Fruit fly (Drosophila melanogaster): ENCODE results near the gene Skel.
A peak's percentile ranks its signal among the peaks of the same experiment; 100 is the strongest.

Gene Skel

dm6 chr3R:10678935-10679565, 7.7 kb upstream of the Skel start:
- no peak for TF ChIP-seq Dfd (GFP tag; optimal IDR thresholded peaks at IDR 0.05)
- no peak for TF ChIP-seq pita (GFP tag; optimal IDR thresholded peaks at IDR 0.05)
- TF ChIP-seq odd (GFP tag; optimal IDR thresholded peaks at IDR 0.05), result no peak
- TF ChIP-seq CG30403 (GFP tag; optimal IDR thresholded peaks at IDR 0.05), result peak; percentile 12
- peak; percentile 25; the same call in 1 of the 2 replicates for TF ChIP-seq Ptx1 (GFP tag; IDR thresholded peaks at IDR 0.05)
- TF ChIP-seq bcd (GFP tag; optimal IDR thresholded peaks at IDR 0.05), result no peak
- TF ChIP-seq tap (tag; optimal IDR thresholded peaks at IDR 0.05), result no peak
- no peak for TF ChIP-seq CG30020 (tag; optimal IDR thresholded peaks at IDR 0.05)
- 0 out of 2 replicates have a peak, but pooled peaks have one; percentile 7 for TF ChIP-seq esg (GFP tag; conservative IDR thresholded peaks at IDR 0.05)
- TF ChIP-seq Eip74EF (GFP tag; optimal IDR thresholded peaks at IDR 0.05), result no peak
- no peak for TF ChIP-seq Scr (GFP tag; IDR thresholded peaks at IDR 0.05; ENCODE audit: partially characterized antibody)
- TF ChIP-seq salm (tag; optimal IDR thresholded peaks at IDR 0.05), result no peak
- no peak for TF ChIP-seq CG6791 (GFP tag; IDR thresholded peaks at IDR 0.05; ENCODE audit: partially characterized antibody)
- TF ChIP-seq CG4404 (GFP tag; IDR thresholded peaks at IDR 0.05), result no peak
- no peak for TF ChIP-seq Aef1 (GFP tag; IDR thresholded peaks at IDR 0.05)
- no peak for TF ChIP-seq CG12299 (tag; optimal IDR thresholded peaks at IDR 0.05)
- TF ChIP-seq CG5245 (GFP tag; optimal IDR thresholded peaks at IDR 0.05), result no peak
- TF ChIP-seq ab (GFP tag; optimal IDR thresholded peaks at IDR 0.05), result no peak
- TF ChIP-seq crc (GFP tag; optimal IDR thresholded peaks at IDR 0.05), result no peak
- TF ChIP-seq bowl (GFP tag; IDR thresholded peaks at IDR 0.05), result no peak
- TF ChIP-seq sug (tag; optimal IDR thresholded peaks at IDR 0.05), result peak; percentile 13
- no peak for TF ChIP-seq yki (optimal IDR thresholded peaks at IDR 0.05)
- TF ChIP-seq CTCF (GFP tag; optimal IDR thresholded peaks at IDR 0.05), result no peak
- peak; percentile 9 for TF ChIP-seq Meics (GFP tag; optimal IDR thresholded peaks at IDR 0.05)
- peak; percentile 21 for TF ChIP-seq CG8924 (tag; optimal IDR thresholded peaks at IDR 0.05)
- TF ChIP-seq CG12236 (GFP tag; optimal IDR thresholded peaks at IDR 0.05), result no peak
- TF ChIP-seq CG11560 (tag; IDR thresholded peaks at IDR 0.05), result no peak
- TF ChIP-seq Ada2b (GFP tag; IDR thresholded peaks at IDR 0.05), result peak; percentile 38; the same call in 1 of the 2 replicates
- no peak for TF ChIP-seq CG13775 (GFP tag; optimal IDR thresholded peaks at IDR 0.05)
- TF ChIP-seq Hr78 (GFP tag; optimal IDR thresholded peaks at IDR 0.05), result peak in 1 of 2 experiments; percentile 3
- no peak for TF ChIP-seq CG17802 (tag; optimal IDR thresholded peaks at IDR 0.05)
- TF ChIP-seq dpn (GFP tag; optimal IDR thresholded peaks at IDR 0.05), result no peak
- TF ChIP-seq Vsx1 (GFP tag; optimal IDR thresholded peaks at IDR 0.05), result no peak
- TF ChIP-seq schlank (tag; optimal IDR thresholded peaks at IDR 0.05), result no peak
- no peak for TF ChIP-seq CG13624 (GFP tag; optimal IDR thresholded peaks at IDR 0.05)
- TF ChIP-seq CG15269 (tag; optimal IDR thresholded peaks at IDR 0.05), result peak; percentile 24
- TF ChIP-seq CG3281 (GFP tag; optimal IDR thresholded peaks at IDR 0.05), result no peak
- 0 out of 3 replicates have a peak, but pooled peaks have one; percentile 26 for TF ChIP-seq ci (GFP tag; IDR thresholded peaks at IDR 0.05)
- TF ChIP-seq CG4424 (GFP tag; optimal IDR thresholded peaks at IDR 0.05), result no peak
- no peak for TF ChIP-seq abd-A (tag; optimal IDR thresholded peaks at IDR 0.05)
- TF ChIP-seq Oaz (GFP tag; IDR thresholded peaks at IDR 0.05), result no peak
- TF ChIP-seq CG2120 (GFP tag; optimal IDR thresholded peaks at IDR 0.05), result peak; percentile 31
- TF ChIP-seq CG10209 (GFP tag; optimal IDR thresholded peaks at IDR 0.05), result peak; percentile 3
- peak; percentile 25 for TF ChIP-seq Xbp1 (GFP tag; optimal IDR thresholded peaks at IDR 0.05)
- TF ChIP-seq aop (GFP tag; IDR thresholded peaks at IDR 0.05), result no peak
- no peak for TF ChIP-seq D19B (GFP tag; optimal IDR thresholded peaks at IDR 0.05)
- peak; percentile 55 for TF ChIP-seq CG17328 (GFP tag; IDR thresholded peaks at IDR 0.05)
- TF ChIP-seq crp (GFP tag; optimal IDR thresholded peaks at IDR 0.05), result no peak
- no peak for TF ChIP-seq CG17912 (GFP tag; optimal IDR thresholded peaks at IDR 0.05)
- TF ChIP-seq hbn (GFP tag; IDR thresholded peaks at IDR 0.05; ENCODE audit: partially characterized antibody), result no peak
- no peak for TF ChIP-seq ranshi (GFP tag; IDR thresholded peaks at IDR 0.05)

Measured in whole organism, embryonic.